ENCODE assay signal across 3 worm cellular contexts in genomic region chrX:2226875-2227355, ce11.
TF ChIP-seq lines count a peak whose summit lies in the region.

No protein-coding gene starts in this region.

TF ChIP-seq in whole organism, L1 larva, 84 proteins besides CTCF, POLR2A, EP300 and RAD21 (continued from another document and continues in another):
- peak; percentile 29 for TF ChIP-seq ceh-63 (GFP tag; optimal IDR thresholded peaks at IDR 0.05; lab: Kevin White, UChicago)
- TF ChIP-seq unc-130 (tag; optimal IDR thresholded peaks at IDR 0.05; lab: Kevin White, UChicago) = peak; percentile 29
- TF ChIP-seq tbx-2 (tag; optimal IDR thresholded peaks at IDR 0.05; lab: Kevin White, UChicago) = peak; percentile 59
- peak; percentile 47 for TF ChIP-seq unc-86 (tag; optimal IDR thresholded peaks at IDR 0.05; lab: Kevin White, UChicago)
- TF ChIP-seq aha-1 (tag; optimal IDR thresholded peaks at IDR 0.05; lab: Kevin White, UChicago) = no peak
- no peak for TF ChIP-seq tlp-1 (tag; optimal IDR thresholded peaks at IDR 0.05; lab: Kevin White, UChicago)
- 0 out of 2 replicates have a peak, but pooled peaks have one; percentile 28 for TF ChIP-seq unc-98 (GFP tag; IDR thresholded peaks at IDR 0.05; lab: Robert Waterston, UW)
- peak in 1 of 6 experiments; percentile 53 for TF ChIP-seq elt-3 (tag; optimal IDR thresholded peaks at IDR 0.05; lab: Kevin White, UChicago)
- peak; percentile 7 for TF ChIP-seq fkh-4 (tag; optimal IDR thresholded peaks at IDR 0.05; lab: Kevin White, UChicago; ENCODE audit: borderline replicate concordance)
- TF ChIP-seq nhr-71 (tag; optimal IDR thresholded peaks at IDR 0.05; lab: Kevin White, UChicago) = peak; percentile 77
- peak; percentile 35 to 67 for TF ChIP-seq lin-35 (GFP tag; optimal IDR thresholded peaks at IDR 0.05; lab: Kevin White, UChicago)
- peak; percentile 55 for TF ChIP-seq swsn-7 (tag; optimal IDR thresholded peaks at IDR 0.05; lab: Kevin White, UChicago)
- no peak for TF ChIP-seq aly-2 (tag; optimal IDR thresholded peaks at IDR 0.05; lab: Kevin White, UChicago)
- TF ChIP-seq hpl-2 (GFP tag; optimal IDR thresholded peaks at IDR 0.05; lab: Kevin White, UChicago) = no peak
- TF ChIP-seq F16B12.6 (tag; optimal IDR thresholded peaks at IDR 0.05; lab: Kevin White, UChicago) = peak; percentile 12
- TF ChIP-seq dpl-1 (GFP tag; optimal IDR thresholded peaks at IDR 0.05; lab: Kevin White, UChicago) = peak in 1 of 3 experiments; percentile 34
- TF ChIP-seq lir-3 (tag; optimal IDR thresholded peaks at IDR 0.05; lab: Kevin White, UChicago; ENCODE audit: poor library complexity) = no peak
- TF ChIP-seq nhr-12 (tag; optimal IDR thresholded peaks at IDR 0.05; lab: Kevin White, UChicago) = no peak
- peak; percentile 54 for TF ChIP-seq fkh-10 (GFP tag; optimal IDR thresholded peaks at IDR 0.05; lab: Kevin White, UChicago)
- no peak for TF ChIP-seq snpc-4 (tag; optimal IDR thresholded peaks at IDR 0.05; lab: Kevin White, UChicago)
- TF ChIP-seq nhr-85 (tag; lab: Kevin White, UChicago) = peak; percentile 80
- no peak for TF ChIP-seq hlh-4 (tag; optimal IDR thresholded peaks at IDR 0.05; lab: Kevin White, UChicago)
- TF ChIP-seq lsy-2 (tag; optimal IDR thresholded peaks at IDR 0.05; lab: Kevin White, UChicago) = peak; percentile 58 to 78
- no peak for TF ChIP-seq C34B4.2 (tag; optimal IDR thresholded peaks at IDR 0.05; lab: Kevin White, UChicago)
- TF ChIP-seq sox-4 (tag; optimal IDR thresholded peaks at IDR 0.05; lab: Kevin White, UChicago) = peak; percentile 0
- peak; percentile 69 for TF ChIP-seq fkh-8 (tag; optimal IDR thresholded peaks at IDR 0.05; lab: Kevin White, UChicago)
- peak; percentile 17 for TF ChIP-seq blmp-1 (tag; optimal IDR thresholded peaks at IDR 0.05; lab: Kevin White, UChicago)
- TF ChIP-seq ztf-4 (tag; optimal IDR thresholded peaks at IDR 0.05; lab: Kevin White, UChicago) = no peak
- TF ChIP-seq ceh-82 (tag; optimal IDR thresholded peaks at IDR 0.05; lab: Kevin White, UChicago) = peak; percentile 26 to 75 (median 61)
- peak; percentile 46 for TF ChIP-seq irx-1 (tag; optimal IDR thresholded peaks at IDR 0.05; lab: Kevin White, UChicago)
- no peak for TF ChIP-seq nhr-28 (tag; optimal IDR thresholded peaks at IDR 0.05; lab: Kevin White, UChicago)
- TF ChIP-seq egl-13 (tag; optimal IDR thresholded peaks at IDR 0.05; lab: Kevin White, UChicago) = peak; percentile 36
- TF ChIP-seq pqm-1 (tag; optimal IDR thresholded peaks at IDR 0.05; lab: Kevin White, UChicago) = no peak
- peak; percentile 33 for TF ChIP-seq fos-1 (tag; optimal IDR thresholded peaks at IDR 0.05; lab: Kevin White, UChicago)
- peak; percentile 49 for TF ChIP-seq nhr-77 (tag; optimal IDR thresholded peaks at IDR 0.05; lab: Kevin White, UChicago)
- no peak for TF ChIP-seq unc-62 (GFP tag; optimal IDR thresholded peaks at IDR 0.05; lab: Kevin White, UChicago)
- TF ChIP-seq pag-3 (tag; optimal IDR thresholded peaks at IDR 0.05; lab: Kevin White, UChicago; ENCODE audit: borderline replicate concordance, insufficient read depth) = peak; percentile 48
- TF ChIP-seq snu-23 (GFP tag; optimal IDR thresholded peaks at IDR 0.05; lab: Kevin White, UChicago) = peak; percentile 82
- peak in 1 of 2 experiments; percentile 46 for TF ChIP-seq egl-27 (tag; optimal IDR thresholded peaks at IDR 0.05; lab: Kevin White, UChicago)
- TF ChIP-seq efl-3 (GFP tag; optimal IDR thresholded peaks at IDR 0.05; lab: Kevin White, UChicago) = no peak
- TF ChIP-seq lin-39 (tag; optimal IDR thresholded peaks at IDR 0.05; lab: Kevin White, UChicago) = no peak
- peak; percentile 79 for TF ChIP-seq skn-1 (tag; optimal IDR thresholded peaks at IDR 0.05; lab: Kevin White, UChicago)
- TF ChIP-seq ama-1 (optimal IDR thresholded peaks at IDR 0.05; lab: Kevin White, UChicago) = no peak
- peak; percentile 74 for TF ChIP-seq nhr-19 (GFP tag; conservative IDR thresholded peaks at IDR 0.05; lab: Robert Waterston, UW)

TF ChIP-seq in whole organism, L3 larva, 47 proteins besides CTCF, POLR2A, EP300 and RAD21 (continued from another document):
- no peak for TF ChIP-seq aly-2 (tag; optimal IDR thresholded peaks at IDR 0.05; lab: Kevin White, UChicago)
- no peak for TF ChIP-seq nhr-237 (tag; optimal IDR thresholded peaks at IDR 0.05; lab: Kevin White, UChicago)
- no peak for TF ChIP-seq elt-1 (tag; optimal IDR thresholded peaks at IDR 0.05; lab: Kevin White, UChicago)
- TF ChIP-seq ceh-9 (tag; optimal IDR thresholded peaks at IDR 0.05; lab: Kevin White, UChicago) = no peak
- no peak for TF ChIP-seq elt-2 (tag; optimal IDR thresholded peaks at IDR 0.05; lab: Kevin White, UChicago)
- peak; percentile 64 for TF ChIP-seq nfya-1 (tag; optimal IDR thresholded peaks at IDR 0.05; lab: Kevin White, UChicago; ENCODE audit: insufficient read depth)
- TF ChIP-seq hmg-11 (tag; optimal IDR thresholded peaks at IDR 0.05; lab: Kevin White, UChicago) = peak; percentile 89
- TF ChIP-seq nhr-76 (tag; optimal IDR thresholded peaks at IDR 0.05; lab: Kevin White, UChicago) = no peak
- no peak for TF ChIP-seq nhr-28 (tag; optimal IDR thresholded peaks at IDR 0.05; lab: Kevin White, UChicago)
- TF ChIP-seq egl-5 (tag; optimal IDR thresholded peaks at IDR 0.05; lab: Kevin White, UChicago) = no peak
- no peak for TF ChIP-seq snpc-4 (tag; optimal IDR thresholded peaks at IDR 0.05; lab: Kevin White, UChicago)
- no peak for TF ChIP-seq egl-27 (tag; optimal IDR thresholded peaks at IDR 0.05; lab: Kevin White, UChicago)
- no peak for TF ChIP-seq pqm-1 (tag; optimal IDR thresholded peaks at IDR 0.05; lab: Kevin White, UChicago)
- TF ChIP-seq mml-1 (tag; optimal IDR thresholded peaks at IDR 0.05; lab: Kevin White, UChicago) = no peak
- TF ChIP-seq zag-1 (tag; optimal IDR thresholded peaks at IDR 0.05; lab: Kevin White, UChicago) = no peak
- no peak for TF ChIP-seq unc-39 (tag; optimal IDR thresholded peaks at IDR 0.05; lab: Kevin White, UChicago)
- no peak for TF ChIP-seq fkh-2 (tag; optimal IDR thresholded peaks at IDR 0.05; lab: Kevin White, UChicago)
- TF ChIP-seq nhr-25 (tag; optimal IDR thresholded peaks at IDR 0.05; lab: Kevin White, UChicago) = peak; percentile 35
- TF ChIP-seq ztf-11 (tag; optimal IDR thresholded peaks at IDR 0.05; lab: Kevin White, UChicago) = no peak
- TF ChIP-seq nhr-77 (tag; optimal IDR thresholded peaks at IDR 0.05; lab: Kevin White, UChicago) = no peak
- TF ChIP-seq lsy-12 (tag; optimal IDR thresholded peaks at IDR 0.05; lab: Kevin White, UChicago) = peak; percentile 51
- TF ChIP-seq ZK546.5 (tag; optimal IDR thresholded peaks at IDR 0.05; lab: Kevin White, UChicago) = no peak
- TF ChIP-seq ceh-16 (tag; optimal IDR thresholded peaks at IDR 0.05; lab: Kevin White, UChicago) = no peak
- no peak for TF ChIP-seq elt-3 (tag; optimal IDR thresholded peaks at IDR 0.05; lab: Kevin White, UChicago)
- no peak for TF ChIP-seq nhr-11 (tag; optimal IDR thresholded peaks at IDR 0.05; lab: Kevin White, UChicago)
- TF ChIP-seq ztf-4 (tag; optimal IDR thresholded peaks at IDR 0.05; lab: Kevin White, UChicago) = no peak
- TF ChIP-seq ceh-28 (tag; optimal IDR thresholded peaks at IDR 0.05; lab: Kevin White, UChicago) = no peak
- TF ChIP-seq lin-15B (tag; optimal IDR thresholded peaks at IDR 0.05; lab: Kevin White, UChicago) = peak; percentile 3

TF ChIP-seq in whole organism, young adult, 124 proteins besides CTCF, POLR2A, EP300 and RAD21 (continued from another document and continues in another):
- peak; percentile 57; the same call in 1 of the 2 replicates for TF ChIP-seq aptf-2 (GFP tag; conservative IDR thresholded peaks at IDR 0.05; lab: Robert Waterston, UW)
- TF ChIP-seq nhr-90 (tag; optimal IDR thresholded peaks at IDR 0.05; lab: Kevin White, UChicago) = peak; percentile 87
- TF ChIP-seq hmg-1.2 (GFP tag; IDR thresholded peaks at IDR 0.05; lab: Robert Waterston, UW) = peak; percentile 80
- peak; percentile 33 for TF ChIP-seq F57A8.1 (GFP tag; optimal IDR thresholded peaks at IDR 0.05; lab: Kevin White, UChicago)
- TF ChIP-seq somi-1 (GFP tag; optimal IDR thresholded peaks at IDR 0.05; lab: Kevin White, UChicago) = peak; percentile 13
- TF ChIP-seq rec-8 (tag; optimal IDR thresholded peaks at IDR 0.05; lab: Kevin White, UChicago) = peak; percentile 67 to 83
- no peak for TF ChIP-seq hmg-20 (GFP tag; IDR thresholded peaks at IDR 0.05; lab: Robert Waterston, UW)
- TF ChIP-seq cebp-1 (GFP tag; IDR thresholded peaks at IDR 0.05; lab: Robert Waterston, UW) = 0 out of 2 replicates have a peak, but pooled peaks have one; percentile 10
- TF ChIP-seq cebp-1 (tag; optimal IDR thresholded peaks at IDR 0.05; lab: Kevin White, UChicago) = peak; percentile 68
- peak; percentile 55 for TF ChIP-seq T07F8.4 (tag; optimal IDR thresholded peaks at IDR 0.05; lab: Kevin White, UChicago)
- no peak for TF ChIP-seq bed-2 (GFP tag; IDR thresholded peaks at IDR 0.05; lab: Robert Waterston, UW)
- TF ChIP-seq ztf-28 (GFP tag; IDR thresholded peaks at IDR 0.05; lab: Robert Waterston, UW) = peak; percentile 54; the same call in 1 of the 2 replicates
- no peak for TF ChIP-seq ceh-79 (tag; optimal IDR thresholded peaks at IDR 0.05; lab: Kevin White, UChicago)
- peak; percentile 41; the same call in 1 of the 2 replicates for TF ChIP-seq B0336.3 (GFP tag; IDR thresholded peaks at IDR 0.05; lab: Robert Waterston, UW)
- peak; percentile 69 for TF ChIP-seq Y95B8A.8 (GFP tag; IDR thresholded peaks at IDR 0.05; lab: Robert Waterston, UW)
- TF ChIP-seq dpl-1 (GFP tag; optimal IDR thresholded peaks at IDR 0.05; lab: Kevin White, UChicago) = no peak
- peak; percentile 76 for TF ChIP-seq K11D2.4 (GFP tag; IDR thresholded peaks at IDR 0.05; lab: Robert Waterston, UW)
- no peak for TF ChIP-seq madf-8 (GFP tag; conservative IDR thresholded peaks at IDR 0.05; lab: Robert Waterston, UW)
- 0 out of 2 replicates have a peak, but pooled peaks have one; percentile 22 for TF ChIP-seq egl-44 (GFP tag; IDR thresholded peaks at IDR 0.05; lab: Robert Waterston, UW)
- TF ChIP-seq C17E4.6 (GFP tag; IDR thresholded peaks at IDR 0.05; lab: Robert Waterston, UW) = no peak
- TF ChIP-seq lin-54 (GFP tag; optimal IDR thresholded peaks at IDR 0.05; lab: Kevin White, UChicago) = no peak
- TF ChIP-seq lin-35 (GFP tag; optimal IDR thresholded peaks at IDR 0.05; lab: Kevin White, UChicago) = peak in 1 of 3 experiments; percentile 75
- TF ChIP-seq mcd-1 (GFP tag; IDR thresholded peaks at IDR 0.05; lab: Robert Waterston, UW) = peak; percentile 59
- peak; percentile 42; the same call in 1 of the 2 replicates for TF ChIP-seq egrh-3 (GFP tag; IDR thresholded peaks at IDR 0.05; lab: Robert Waterston, UW)
- peak; percentile 92 for TF ChIP-seq him-1 (tag; optimal IDR thresholded peaks at IDR 0.05; lab: Kevin White, UChicago)
- no peak for TF ChIP-seq B0019.2 (GFP tag; conservative IDR thresholded peaks at IDR 0.05; lab: Robert Waterston, UW)
- peak; percentile 86 for TF ChIP-seq pbrm-1 (GFP tag; IDR thresholded peaks at IDR 0.05; lab: Robert Waterston, UW)
- peak; percentile 26 for TF ChIP-seq unc-130 (GFP tag; optimal IDR thresholded peaks at IDR 0.05; lab: Kevin White, UChicago)
- no peak for TF ChIP-seq lag-1 (GFP tag; IDR thresholded peaks at IDR 0.05; lab: Robert Waterston, UW)
- TF ChIP-seq dox-1 (GFP tag; IDR thresholded peaks at IDR 0.05; lab: Robert Waterston, UW) = peak; percentile 80
- TF ChIP-seq snpc-1.3 (tag; optimal IDR thresholded peaks at IDR 0.05; lab: Kevin White, UChicago; ENCODE audit: insufficient read depth) = peak; percentile 63
- TF ChIP-seq hsf-1 (GFP tag; IDR thresholded peaks at IDR 0.05; lab: Robert Waterston, UW) = 0 out of 2 replicates have a peak, but pooled peaks have one; percentile 47
- peak; percentile 18 for TF ChIP-seq nhr-80 (tag; optimal IDR thresholded peaks at IDR 0.05; lab: Kevin White, UChicago)
- TF ChIP-seq sptf-2 (GFP tag; optimal IDR thresholded peaks at IDR 0.05; lab: Kevin White, UChicago) = peak; percentile 79
- peak; percentile 72 for TF ChIP-seq D2030.7 (GFP tag; IDR thresholded peaks at IDR 0.05; lab: Robert Waterston, UW)
- no peak for TF ChIP-seq dpff-1 (tag; optimal IDR thresholded peaks at IDR 0.05; lab: Kevin White, UChicago)
- TF ChIP-seq ceh-91 (GFP tag; IDR thresholded peaks at IDR 0.05; lab: Robert Waterston, UW) = peak; percentile 36; the same call in 1 of the 2 replicates
- no peak for TF ChIP-seq ceh-58 (GFP tag; IDR thresholded peaks at IDR 0.05; lab: Robert Waterston, UW)
- peak; percentile 46; the same call in 1 of the 2 replicates for TF ChIP-seq Y79H2A.3 (GFP tag; conservative IDR thresholded peaks at IDR 0.05; lab: Robert Waterston, UW)
- TF ChIP-seq zfh-2 (GFP tag; conservative IDR thresholded peaks at IDR 0.05; lab: Robert Waterston, UW) = peak; percentile 38; the same call in 1 of the 2 replicates
- TF ChIP-seq ekl-4 (GFP tag; IDR thresholded peaks at IDR 0.05; lab: Robert Waterston, UW) = 0 out of 2 replicates have a peak, but pooled peaks have one; percentile 48
- peak; percentile 87 for TF ChIP-seq F52B5.7 (tag; optimal IDR thresholded peaks at IDR 0.05; lab: Kevin White, UChicago)
- peak; percentile 14 for TF ChIP-seq lsl-1 (GFP tag; optimal IDR thresholded peaks at IDR 0.05; lab: Kevin White, UChicago)
- 0 out of 2 replicates have a peak, but pooled peaks have one; percentile 14 for TF ChIP-seq F33H1.4 (GFP tag; IDR thresholded peaks at IDR 0.05; lab: Robert Waterston, UW)
- TF ChIP-seq F23B12.7 (tag; optimal IDR thresholded peaks at IDR 0.05; lab: Kevin White, UChicago; ENCODE audit: insufficient read depth) = peak; percentile 80
- peak; percentile 75 for TF ChIP-seq ceh-27 (GFP tag; optimal IDR thresholded peaks at IDR 0.05; lab: Kevin White, UChicago)
- 0 out of 2 replicates have a peak, but pooled peaks have one; percentile 60 for TF ChIP-seq egl-18 (GFP tag; IDR thresholded peaks at IDR 0.05; lab: Robert Waterston, UW)
- TF ChIP-seq hlh-26 (GFP tag; conservative IDR thresholded peaks at IDR 0.05; lab: Robert Waterston, UW) = no peak
- TF ChIP-seq ztf-26 (tag; optimal IDR thresholded peaks at IDR 0.05; lab: Kevin White, UChicago) = peak; percentile 72
- TF ChIP-seq fkh-3 (tag; optimal IDR thresholded peaks at IDR 0.05; lab: Kevin White, UChicago) = peak; percentile 34
- TF ChIP-seq Y53G8AR.9 (GFP tag; conservative IDR thresholded peaks at IDR 0.05; lab: Robert Waterston, UW) = 0 out of 2 replicates have a peak, but pooled peaks have one; percentile 31
- TF ChIP-seq lir-1 (GFP tag; conservative IDR thresholded peaks at IDR 0.05; lab: Robert Waterston, UW) = no peak; the same call in 1 of the 2 replicates
- no peak for TF ChIP-seq tbx-9 (tag; optimal IDR thresholded peaks at IDR 0.05; lab: Kevin White, UChicago; ENCODE audit: borderline replicate concordance)
- peak; percentile 62 for TF ChIP-seq ztf-22 (GFP tag; optimal IDR thresholded peaks at IDR 0.05; lab: Kevin White, UChicago)
- peak; percentile 21 for TF ChIP-seq F57C9.4 (tag; optimal IDR thresholded peaks at IDR 0.05; lab: Kevin White, UChicago)
- TF ChIP-seq chd-7 (tag; optimal IDR thresholded peaks at IDR 0.05; lab: Kevin White, UChicago) = peak; percentile 52
- peak; percentile 54 for TF ChIP-seq akir-1 (GFP tag; optimal IDR thresholded peaks at IDR 0.05; lab: Kevin White, UChicago)
- no peak for TF ChIP-seq Y53F4B.3 (GFP tag; IDR thresholded peaks at IDR 0.05; lab: Robert Waterston, UW)
- peak; percentile 54 for TF ChIP-seq gei-17 (GFP tag; optimal IDR thresholded peaks at IDR 0.05; lab: Kevin White, UChicago)
- TF ChIP-seq tlf-1 (GFP tag; optimal IDR thresholded peaks at IDR 0.05; lab: Kevin White, UChicago) = peak; percentile 65
- no peak for TF ChIP-seq nhr-27 (tag; optimal IDR thresholded peaks at IDR 0.05; lab: Kevin White, UChicago)
- no peak for TF ChIP-seq hlh-12 (tag; optimal IDR thresholded peaks at IDR 0.05; lab: Kevin White, UChicago)
- TF ChIP-seq nfya-2 (GFP tag; IDR thresholded peaks at IDR 0.05; lab: Robert Waterston, UW) = no peak
- peak; percentile 10 for TF ChIP-seq mxl-1 (tag; optimal IDR thresholded peaks at IDR 0.05; lab: Kevin White, UChicago)
- TF ChIP-seq Y67H2A.10 (GFP tag; conservative IDR thresholded peaks at IDR 0.05; lab: Robert Waterston, UW) = peak; percentile 26; the same call in 1 of the 2 replicates
- 0 out of 2 replicates have a peak, but pooled peaks have one; percentile 37 for TF ChIP-seq cebp-2 (GFP tag; IDR thresholded peaks at IDR 0.05; lab: Robert Waterston, UW)
